Fruit fly (Drosophila melanogaster): Measurements from ENCODE around the gene CG14275.
A peak's percentile ranks its signal among the peaks of the same experiment; 100 is the strongest.

CG14275 gene

dm6 chr2L:8325150-8325549, 2.1 kb upstream of the CG14275 start, which contains the start of gene CG7781 (continued):
- TF ChIP-seq gce (GFP tag; IDR thresholded peaks at IDR 0.05) (no peak), Med (GFP tag) (peak; percentile 70), Nf-YA (GFP tag; IDR thresholded peaks at IDR 0.05) (no peak), wor (GFP tag; IDR thresholded peaks at IDR 0.05) (no peak), tna (GFP tag; IDR thresholded peaks at IDR 0.05; ENCODE audit: partially characterized antibody) (no peak), CG7372 (GFP tag; IDR thresholded peaks at IDR 0.05) (0 out of 2 replicates have a peak, but pooled peaks have one; percentile 40), CG7745 (tag; optimal IDR thresholded peaks at IDR 0.05) (no peak), Fer2 (tag; optimal IDR thresholded peaks at IDR 0.05) (no peak), CG13894 (tag; optimal IDR thresholded peaks at IDR 0.05) (no peak), Lpt (GFP tag; optimal IDR thresholded peaks at IDR 0.05) (no peak), fd3F (GFP tag; optimal IDR thresholded peaks at IDR 0.05) (no peak), Nf-YC (tag; optimal IDR thresholded peaks at IDR 0.05) (peak; percentile 7), chif (GFP tag; optimal IDR thresholded peaks at IDR 0.05) (no peak), tup (GFP tag; optimal IDR thresholded peaks at IDR 0.05) (no peak), sens (GFP tag) (no peak), CG10565 (GFP tag; optimal IDR thresholded peaks at IDR 0.05) (no peak), CG1024 (GFP tag; IDR thresholded peaks at IDR 0.05) (0 out of 2 replicates have a peak, but pooled peaks have one; percentile 21), ewg (GFP tag; optimal IDR thresholded peaks at IDR 0.05) (peak; percentile 5), Atf3 (GFP tag; optimal IDR thresholded peaks at IDR 0.05) (no peak), bab2 (GFP tag; optimal IDR thresholded peaks at IDR 0.05) (no peak), chinmo (GFP tag; IDR thresholded peaks at IDR 0.05; ENCODE audit: partially characterized antibody) (peak; percentile 77; the same call in 1 of the 4 replicates), CG34224 (GFP tag; IDR thresholded peaks at IDR 0.05; ENCODE audit: partially characterized antibody) (no peak; the same call in 2 of the 3 replicates), Spps (tag; optimal IDR thresholded peaks at IDR 0.05) (no peak), vvl (GFP tag; IDR thresholded peaks at IDR 0.05) (no peak), E2f1 (GFP tag; IDR thresholded peaks at IDR 0.05) (0 out of 2 replicates have a peak, but pooled peaks have one; percentile 19), CG13296 (GFP tag; optimal IDR thresholded peaks at IDR 0.05) (no peak), sens-2 (GFP tag; IDR thresholded peaks at IDR 0.05) (no peak), CG12391 (tag; optimal IDR thresholded peaks at IDR 0.05) (no peak), CG4424 (GFP tag; optimal IDR thresholded peaks at IDR 0.05) (no peak), CG4328 (GFP tag; optimal IDR thresholded peaks at IDR 0.05) (no peak), CG2199 (GFP tag; IDR thresholded peaks at IDR 0.05) (no peak), CG10209 (GFP tag; optimal IDR thresholded peaks at IDR 0.05) (no peak), salm (tag; optimal IDR thresholded peaks at IDR 0.05) (no peak), CG5245 (GFP tag; optimal IDR thresholded peaks at IDR 0.05) (no peak), Ets65A (GFP tag) (no peak), CG1529 (GFP tag; optimal IDR thresholded peaks at IDR 0.05) (no peak), nerfin-2 (GFP tag; IDR thresholded peaks at IDR 0.05; ENCODE audit: partially characterized antibody) (no peak), Deaf1 (tag; optimal IDR thresholded peaks at IDR 0.05) (peak; percentile 91), CG17385 (GFP tag; optimal IDR thresholded peaks at IDR 0.05) (no peak)

DNA sequence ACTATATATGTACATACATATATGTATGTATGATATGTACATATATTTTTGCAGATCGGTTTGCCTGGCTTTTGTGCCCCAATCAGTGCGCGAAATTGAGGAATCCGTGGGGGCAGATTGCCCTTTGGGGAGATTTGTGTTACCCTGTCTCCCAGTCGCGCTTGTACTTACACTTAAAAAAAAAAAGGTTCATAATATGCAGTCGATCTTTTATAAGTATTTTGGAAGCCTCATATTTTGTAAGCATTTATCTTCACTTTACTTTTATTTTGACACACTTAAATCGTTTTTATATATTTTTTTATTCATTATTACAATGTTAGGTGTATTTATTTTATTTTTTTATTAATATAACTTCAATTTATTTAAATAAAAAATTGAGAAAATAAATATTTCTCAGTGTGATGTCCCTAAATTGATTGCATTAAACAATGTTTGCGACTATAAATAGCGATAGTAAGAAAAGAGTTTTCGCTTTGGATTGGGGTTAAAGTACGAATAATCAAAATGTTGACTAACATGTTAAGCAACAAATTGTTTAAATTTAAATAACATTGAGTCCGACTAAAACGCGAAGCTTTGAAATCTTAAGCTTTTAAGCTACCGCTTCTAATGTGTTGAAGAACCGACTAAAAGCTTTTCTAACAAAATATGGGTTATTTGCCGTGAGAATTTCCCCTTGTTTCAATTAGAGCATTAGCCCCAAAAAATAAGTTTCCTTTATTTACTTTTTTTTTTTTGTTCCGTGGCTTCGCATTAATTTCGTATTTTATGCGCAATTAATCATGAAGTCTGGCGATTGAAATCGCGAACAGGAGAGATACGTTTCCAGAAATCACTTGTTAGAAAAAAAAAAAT, 613 bp upstream of the CG14275 start:
- TF ChIP-seq gem (tag; optimal IDR thresholded peaks at IDR 0.05) (peak; percentile 61), CG30403 (GFP tag; optimal IDR thresholded peaks at IDR 0.05) (peak; percentile 25), CG34224 (GFP tag; IDR thresholded peaks at IDR 0.05; ENCODE audit: partially characterized antibody) (no peak), Dp (GFP tag; optimal IDR thresholded peaks at IDR 0.05) (peak; percentile 48), dysf (GFP tag; IDR thresholded peaks at IDR 0.05) (no peak), B-H1 (GFP tag; IDR thresholded peaks at IDR 0.05) (no peak; the same call in 2 of the 3 replicates), Lpt (GFP tag; optimal IDR thresholded peaks at IDR 0.05) (no peak), kni (GFP tag; optimal IDR thresholded peaks at IDR 0.05) (no peak), CG4282 (GFP tag; optimal IDR thresholded peaks at IDR 0.05) (no peak), CG18599 (GFP tag; optimal IDR thresholded peaks at IDR 0.05) (peak; percentile 37), CG12104 (GFP tag; optimal IDR thresholded peaks at IDR 0.05) (no peak), hb (GFP tag; IDR thresholded peaks at IDR 0.05; ENCODE audit: partially characterized antibody) (no peak), CG5245 (GFP tag; optimal IDR thresholded peaks at IDR 0.05) (no peak), CG32767 (GFP tag; IDR thresholded peaks at IDR 0.05) (no peak)

Measured in whole organism, embryonic.